Worm (Caenorhabditis elegans) whole organism, L3 larva: Measurements from ENCODE around the gene C16C8.9.

ENCODE experiments used
- R02D3.7 ChIP-seq: fragments of 150-350 bp; optimal IDR thresholded peaks from 2 replicates; lab custom pipeline; 2014; ENCODE audit warnings: missing biosample characterization, missing genetic modification characterization
- aly-2 ChIP-seq: fragments of 150-350 bp; optimal IDR thresholded peaks from 2 replicates; lab custom pipeline; 2014; ENCODE audit warnings: missing biosample characterization, missing genetic modification characterization
- ama-1 ChIP-seq: fragments of 150-350 bp; optimal IDR thresholded peaks from 2 replicates; lab custom pipeline; 2018
- ceh-16 ChIP-seq: sonication (generic microtip); optimal IDR thresholded peaks from 2 replicates; lab custom pipeline; 2017; ENCODE audit warnings: missing biosample characterization, missing genetic modification characterization
- ceh-28 ChIP-seq: fragments of 150-350 bp; optimal IDR thresholded peaks from 2 replicates; lab custom pipeline; 2014; ENCODE audit warnings: missing biosample characterization, missing genetic modification reagents, missing genetic modification characterization
- ceh-82 ChIP-seq: fragments of 150-350 bp; optimal IDR thresholded peaks from 2 replicates; lab custom pipeline; 2014; ENCODE audit warnings: missing biosample characterization, missing genetic modification characterization
- ceh-9 ChIP-seq: sonication (generic microtip); optimal IDR thresholded peaks from 2 replicates; lab custom pipeline; 2018; ENCODE audit warnings: missing biosample characterization, missing genetic modification characterization
- daf-12 ChIP-seq: fragments of 150-350 bp; optimal IDR thresholded peaks from 2 replicates; lab custom pipeline; 2014; ENCODE audit warnings: missing biosample characterization, missing genetic modification reagents, missing genetic modification characterization
- egl-5 ChIP-seq: fragments of 150-350 bp; optimal IDR thresholded peaks from 2 replicates; lab custom pipeline; 2017; ENCODE audit warnings: missing biosample characterization, missing genetic modification reagents, missing genetic modification characterization, inconsistent platforms
- elt-1 ChIP-seq: fragments of 150-350 bp; optimal IDR thresholded peaks from 2 replicates; lab custom pipeline; 2014; ENCODE audit warnings: missing biosample characterization, missing genetic modification characterization
- elt-2 ChIP-seq: sonication (generic microtip); optimal IDR thresholded peaks from 2 replicates; lab custom pipeline; 2016; ENCODE audit warnings: missing genetic modification reagents, mild to moderate bottlenecking, missing genetic modification characterization, missing compliant biosample characterization
- elt-3 ChIP-seq, 3 experiments: fragments of 150-350 bp in 1 of 3; sonication (generic microtip) in 2 of 3; optimal IDR thresholded peaks; 2 replicates in 2 of 3; 4 replicates in 1 of 3; lab custom pipeline; 2014 to 2017; ENCODE audit warnings: missing biosample characterization in 3 of 3, missing genetic modification characterization in 3 of 3
- eor-1 ChIP-seq, 2 experiments: fragments of 150-350 bp; optimal IDR thresholded peaks; 2 replicates each; lab custom pipeline; 2014 to 2018; ENCODE audit warnings: missing biosample characterization in 2 of 2, missing genetic modification characterization in 2 of 2
- fkh-2 ChIP-seq: fragments of 150-350 bp; optimal IDR thresholded peaks from 2 replicates; lab custom pipeline; 2014; ENCODE audit warnings: missing biosample characterization, missing genetic modification reagents, missing genetic modification characterization
- hmg-11 ChIP-seq: sonication (generic microtip); optimal IDR thresholded peaks from 2 replicates; lab custom pipeline; 2016; ENCODE audit warnings: missing genetic modification characterization, missing compliant biosample characterization
- lin-15B ChIP-seq: fragments of 150-350 bp; optimal IDR thresholded peaks from 2 replicates; lab custom pipeline; 2014; ENCODE audit warnings: missing biosample characterization, missing genetic modification characterization
- nfya-1 ChIP-seq: sonication (generic microtip); optimal IDR thresholded peaks from 2 replicates; lab custom pipeline; 2017; ENCODE audit warnings: missing genetic modification characterization, mild to moderate bottlenecking, missing compliant biosample characterization, antibody characterized with exemption, moderate library complexity; ENCODE audit not compliant: insufficient read depth
- nhr-11 ChIP-seq: fragments of 150-350 bp; optimal IDR thresholded peaks from 2 replicates; lab custom pipeline; 2014; ENCODE audit warnings: missing biosample characterization, missing genetic modification characterization
- nhr-237 ChIP-seq: fragments of 150-350 bp; optimal IDR thresholded peaks from 2 replicates; lab custom pipeline; 2014; ENCODE audit warnings: missing biosample characterization, missing genetic modification characterization
- nhr-25 ChIP-seq: sonication (generic microtip); optimal IDR thresholded peaks from 2 replicates; lab custom pipeline; 2017; ENCODE audit warnings: missing biosample characterization, missing genetic modification characterization
- nhr-28 ChIP-seq: fragments of 150-350 bp; optimal IDR thresholded peaks from 2 replicates; lab custom pipeline; 2014; ENCODE audit warnings: missing biosample characterization, missing genetic modification characterization
- pha-4 ChIP-seq: fragments of 150-350 bp; optimal IDR thresholded peaks from 2 replicates; lab custom pipeline; 2014; ENCODE audit warnings: missing biosample characterization, missing genetic modification reagents, missing genetic modification characterization
- snpc-4 ChIP-seq: fragments of 150-350 bp; optimal IDR thresholded peaks from 2 replicates; lab custom pipeline; 2014; ENCODE audit warnings: missing biosample characterization, missing genetic modification characterization
- tbx-2 ChIP-seq: sonication (generic microtip); optimal IDR thresholded peaks from 2 replicates; lab custom pipeline; 2016; ENCODE audit warnings: mild to moderate bottlenecking, missing genetic modification characterization, missing compliant biosample characterization
- unc-39 ChIP-seq: sonication (generic microtip); optimal IDR thresholded peaks from 4 replicates; lab custom pipeline; 2017; ENCODE audit warnings: missing biosample characterization, missing genetic modification characterization
- ztf-11 ChIP-seq: fragments of 150-350 bp; optimal IDR thresholded peaks from 2 replicates; lab custom pipeline; 2014; ENCODE audit warnings: missing biosample characterization, missing genetic modification characterization

C16C8.9 gene

ce11 chrII:3448776-3449280 is 14.2 kb downstream of the C16C8.9 start, which contains the start of gene C16C8.25:
TSS of gene C16C8.25 (plus strand) at chrII:3449230.
- TF ChIP-seq elt-1 (tag; lab: Kevin White, UChicago): no peak
- TF ChIP-seq aly-2 (tag; lab: Kevin White, UChicago): no peak

- no peak for TF ChIP-seq R02D3.7 (tag; lab: Kevin White, UChicago)
- TF ChIP-seq nhr-237 (tag; lab: Kevin White, UChicago): no peak
- TF ChIP-seq nhr-25 (tag; lab: Kevin White, UChicago): no peak
- no peak for TF ChIP-seq pha-4 (tag; lab: Kevin White, UChicago)
- TF ChIP-seq, all 47 proteins: peak for 0
These were observed 15.1 kb downstream of the C16C8.9 start, which contains the start of gene C16C8.21 for ce11 chrII:3447906-3448305. TSS of gene C16C8.21 (plus strand) at chrII:3448206.

- TF ChIP-seq ceh-28 (tag; lab: Kevin White, UChicago) (no peak), nhr-28 (tag; lab: Kevin White, UChicago) (no peak), ztf-11 (tag; lab: Kevin White, UChicago) (no peak), fkh-2 (tag; lab: Kevin White, UChicago) (no peak)
These were observed 16.4 kb downstream of the C16C8.9 start, which contains the start of the genes C16C8.20 and gldi-6 for ce11 chrII:3446647-3447046. TSS of gene C16C8.20 (plus strand) at chrII:3446947. TSS of gene gldi-6 (plus strand) at chrII:3446947.

ce11 chrII:3445285-3445806 is 17.7 kb downstream of the C16C8.9 start, which contains the start of the genes C16C8.5 and C16C8.16:
TSS of gene C16C8.5 (minus strand) at chrII:3445385.
TSS of gene C16C8.16 (plus strand) at chrII:3445756.
- TF ChIP-seq egl-5 (tag; lab: Kevin White, UChicago) (no peak), R02D3.7 (tag; lab: Kevin White, UChicago) (no peak), aly-2 (tag; lab: Kevin White, UChicago) (no peak), ceh-16 (tag; lab: Kevin White, UChicago) (no peak), ceh-82 (tag; lab: Kevin White, UChicago) (no peak)
- TF ChIP-seq, all 47 proteins: peak for 0

ce11 chrII:3444280-3444679 is 18.7 kb downstream of the C16C8.9 start, which contains the start of gene C16C8.4:
TSS of gene C16C8.4 (minus strand) at chrII:3444380.
- TF ChIP-seq elt-1 (tag; lab: Kevin White, UChicago) (no peak), snpc-4 (tag; lab: Kevin White, UChicago) (no peak), elt-2 (no peak), ama-1 (lab: Kevin White, UChicago) (no peak), nhr-11 (tag; lab: Kevin White, UChicago) (no peak)
- TF ChIP-seq, all 47 proteins: peak for 0

ce11 chrII:3443154-3443553 is 19.8 kb downstream of the C16C8.9 start, which contains the start of gene C16C8.22:
TSS of gene C16C8.22 (minus strand) at chrII:3443254.
- TF ChIP-seq ama-1 (lab: Kevin White, UChicago) (no peak), unc-39 (tag; lab: Kevin White, UChicago) (no peak), ceh-9 (tag; lab: Kevin White, UChicago) (no peak), ceh-28 (tag; lab: Kevin White, UChicago) (no peak), lin-15B (tag; lab: Kevin White, UChicago) (no peak), pha-4 (tag; lab: Kevin White, UChicago) (no peak), nhr-28 (tag; lab: Kevin White, UChicago) (no peak), egl-5 (tag; lab: Kevin White, UChicago) (no peak), eor-1 (tag; optimal IDR thresholded peaks at IDR 0.05; lab: Kevin White, UChicago) (no peak), nhr-237 (tag; lab: Kevin White, UChicago) (no peak), elt-3 (tag; optimal IDR thresholded peaks at IDR 0.05; lab: Kevin White, UChicago) (no peak), nfya-1 (no peak), R02D3.7 (tag; lab: Kevin White, UChicago) (no peak), hmg-11 (tag; lab: Kevin White, UChicago) (no peak), daf-12 (no peak), ztf-11 (tag; lab: Kevin White, UChicago) (no peak), tbx-2 (tag; lab: Kevin White, UChicago) (no peak), ceh-16 (tag; lab: Kevin White, UChicago) (no peak)
- TF ChIP-seq, all 47 proteins: peak for 0

ce11 chrII:3441377-3441776 is 21.6 kb downstream of the C16C8.9 start, which contains the start of gene C16C8.27:
TSS of gene C16C8.27 (plus strand) at chrII:3441677.
- TF ChIP-seq eor-1 (tag; optimal IDR thresholded peaks at IDR 0.05; lab: Kevin White, UChicago) (no peak), pha-4 (tag; lab: Kevin White, UChicago) (no peak)
